Fruit fly (Drosophila melanogaster) whole organism, prepupa: Measurements from ENCODE around the gene CG6569.
A peak's percentile ranks its signal among the peaks of the same experiment; 100 is the strongest.

Experiments
- CG8632 ChIP-seq: fragments of 200-800 bp; sonication (Bioruptor generic); optimal IDR thresholded peaks from 3 replicates; lab custom pipeline; 2016; ENCODE audit warnings: missing biosample characterization, missing genetic modification characterization
- Lpt ChIP-seq: fragments of 200-800 bp; sonication (Bioruptor generic); optimal IDR thresholded peaks from 3 replicates; lab custom pipeline; 2016; ENCODE audit warnings: missing biosample characterization, missing genetic modification characterization
- Sox15 ChIP-seq: fragments of 200-800 bp; sonication (Bioruptor generic); optimal IDR thresholded peaks from 3 replicates; lab custom pipeline; 2016; ENCODE audit warnings: missing biosample characterization, missing genetic modification characterization
- pdm3 ChIP-seq: fragments of 200-800 bp; sonication (Bioruptor generic); optimal IDR thresholded peaks from 3 replicates; lab custom pipeline; 2016; ENCODE audit warnings: missing biosample characterization, missing genetic modification characterization

DNA sequence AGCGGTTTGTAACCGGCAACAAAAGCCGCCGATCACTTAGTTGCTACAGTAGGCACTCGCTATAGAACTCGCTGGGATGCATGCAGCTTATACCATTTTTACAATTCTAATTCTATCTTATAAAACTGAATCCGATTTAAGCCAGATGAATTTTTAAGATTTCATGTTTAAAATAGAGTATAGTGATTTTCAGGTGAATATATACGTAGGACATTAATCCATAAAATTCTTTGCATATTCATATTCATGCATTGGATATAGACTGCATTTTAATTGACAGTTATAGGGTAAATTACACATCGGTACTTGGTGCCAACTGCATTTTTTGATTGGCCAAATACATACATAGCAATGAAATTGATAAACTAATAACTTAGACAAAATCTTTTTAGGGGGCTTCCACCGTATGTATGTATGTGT, 19.9 kb upstream of the CG6569 start:
- TF ChIP-seq pdm3 (GFP tag; lab: Kevin White, UChicago) (no peak), Sox15 (GFP tag; lab: Kevin White, UChicago) (peak; percentile 7), CG8632 (GFP tag; lab: Kevin White, UChicago) (peak; percentile 35), Lpt (GFP tag; lab: Kevin White, UChicago) (no peak)
